Fruit fly (Drosophila melanogaster): ENCODE data around the gene CG9586.

DNA sequence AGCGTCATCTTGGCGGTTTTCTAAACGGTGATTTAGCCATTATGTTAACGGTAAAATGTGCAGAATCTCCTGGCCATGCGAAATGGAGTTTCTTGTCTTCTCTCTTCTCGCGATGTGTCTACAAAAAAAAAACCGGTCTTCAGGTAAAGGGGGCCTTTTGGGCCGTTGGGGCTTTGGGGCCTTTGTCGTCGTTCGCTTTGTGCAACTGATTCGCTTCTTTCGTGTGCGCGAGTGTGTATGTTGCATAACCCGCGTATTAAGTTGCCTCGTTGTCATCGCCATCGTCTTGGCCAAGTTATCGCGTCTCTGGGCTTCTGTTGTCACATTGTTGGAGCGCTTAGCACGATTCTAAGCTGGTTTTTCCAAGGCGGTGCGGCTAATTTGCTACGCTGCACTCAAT is 22.5 kb upstream of the CG9586 start:
- TF ChIP-seq CG8478 (optimal IDR thresholded peaks at IDR 0.05) (no peak), CTCF (optimal IDR thresholded peaks at IDR 0.05) (no peak)

Data from S2 (cell line).